Worm (Caenorhabditis elegans) whole organism, young adult: ENCODE measurements around the gene Y116A8A.150.
"Not testable (repeated sequence)": the region's sequence is repeated elsewhere in the genome, so short reads cannot be mapped to it uniquely, and the experiment has no call there.

ENCODE experiments used
- F55B11.4 ChIP-seq: sonication (generic microtip); optimal IDR thresholded peaks from 2 replicates; lab custom pipeline; 2016; ENCODE audit warnings: missing compliant biosample characterization, missing genetic modification characterization, borderline replicate concordance; ENCODE audit not compliant: insufficient read depth
- T07F8.4 ChIP-seq: sonication (generic microtip); optimal IDR thresholded peaks from 2 replicates; lab custom pipeline; 2016; ENCODE audit warnings: mild to moderate bottlenecking, missing genetic modification characterization, moderate library complexity, missing compliant biosample characterization
- ama-1 ChIP-seq, 3 experiments: fragments of 150-350 bp in 1 of 3; sonication (generic microtip) in 2 of 3; optimal IDR thresholded peaks; 2 replicates each; lab custom pipeline; 2014 to 2018; ENCODE audit warnings: missing biosample characterization in 2 of 3, missing genetic modification characterization in 2 of 3, missing genetic modification reagents in 2 of 3
- dpl-1 ChIP-seq: fragments of 150-350 bp; optimal IDR thresholded peaks from 2 replicates; lab custom pipeline; 2014; ENCODE audit warnings: missing biosample characterization, missing genetic modification reagents, missing genetic modification characterization
- lsl-1 ChIP-seq: fragments of 200-800 bp; sonication (Bioruptor generic); optimal IDR thresholded peaks from 2 replicates; lab custom pipeline; 2018; ENCODE audit warnings: mild to moderate bottlenecking, missing genetic modification characterization, moderate library complexity, missing compliant biosample characterization
- mxl-1 ChIP-seq: sonication (generic microtip); optimal IDR thresholded peaks from 2 replicates; lab custom pipeline; 2016; ENCODE audit warnings: missing genetic modification characterization, missing compliant biosample characterization
- snpc-4 ChIP-seq, 5 experiments: fragments of 150-350 bp in 1 of 5; sonication (generic microtip) in 4 of 5; optimal IDR thresholded peaks; 2 replicates each; lab custom pipeline; 2014 to 2018; ENCODE audit warnings: missing genetic modification characterization in 5 of 5, missing biosample characterization in 3 of 5, antibody characterized with exemption in 2 of 5, mild to moderate bottlenecking in 2 of 5, missing compliant biosample characterization in 2 of 5, missing genotype in 2 of 5, moderate library complexity in 2 of 5, missing genetic modification reagents in 1 of 5
- unc-62 ChIP-seq: fragments of 150-350 bp; optimal IDR thresholded peaks from 2 replicates; lab custom pipeline; 2014; ENCODE audit warnings: missing biosample characterization, missing genetic modification reagents, missing genetic modification characterization
- zfh-2 ChIP-seq: fragments of 200-800 bp; sonication (Bioruptor generic); conservative IDR thresholded peaks from 2 replicates; pipeline ENCODE4 v1.3.6; 2022; ENCODE audit warnings: missing genetic modification reagents, missing genetic modification characterization, missing compliant biosample characterization
- ztf-22 ChIP-seq: fragments of 200-800 bp; sonication (Bioruptor generic); optimal IDR thresholded peaks from 2 replicates; lab custom pipeline; 2018; ENCODE audit warnings: mild to moderate bottlenecking, missing genetic modification characterization, moderate library complexity, missing compliant biosample characterization

ce11 chrIV:16882414-16882813 lies 39.6 kb upstream of the Y116A8A.150 start:
- not testable (repeated sequence) for TF ChIP-seq mxl-1 (tag; lab: Kevin White, UChicago); ztf-22 (GFP tag; lab: Kevin White, UChicago); lsl-1; F55B11.4 (tag; lab: Kevin White, UChicago); zfh-2 (GFP tag; lab: Robert Waterston, UW); dpl-1 (GFP tag; lab: Kevin White, UChicago); unc-62 (GFP tag; lab: Kevin White, UChicago); snpc-4 (GFP tag; optimal IDR thresholded peaks at IDR 0.05; lab: Kevin White, UChicago); snpc-4 (tag; optimal IDR thresholded peaks at IDR 0.05; lab: Kevin White, UChicago); ama-1 (optimal IDR thresholded peaks at IDR 0.05; lab: Kevin White, UChicago); ama-1 (GFP tag; optimal IDR thresholded peaks at IDR 0.05; lab: Kevin White, UChicago); T07F8.4 (tag; lab: Kevin White, UChicago)
